Fruit fly (Drosophila melanogaster): ENCODE results near the gene Hr39.

Gene Hr39

DNA sequence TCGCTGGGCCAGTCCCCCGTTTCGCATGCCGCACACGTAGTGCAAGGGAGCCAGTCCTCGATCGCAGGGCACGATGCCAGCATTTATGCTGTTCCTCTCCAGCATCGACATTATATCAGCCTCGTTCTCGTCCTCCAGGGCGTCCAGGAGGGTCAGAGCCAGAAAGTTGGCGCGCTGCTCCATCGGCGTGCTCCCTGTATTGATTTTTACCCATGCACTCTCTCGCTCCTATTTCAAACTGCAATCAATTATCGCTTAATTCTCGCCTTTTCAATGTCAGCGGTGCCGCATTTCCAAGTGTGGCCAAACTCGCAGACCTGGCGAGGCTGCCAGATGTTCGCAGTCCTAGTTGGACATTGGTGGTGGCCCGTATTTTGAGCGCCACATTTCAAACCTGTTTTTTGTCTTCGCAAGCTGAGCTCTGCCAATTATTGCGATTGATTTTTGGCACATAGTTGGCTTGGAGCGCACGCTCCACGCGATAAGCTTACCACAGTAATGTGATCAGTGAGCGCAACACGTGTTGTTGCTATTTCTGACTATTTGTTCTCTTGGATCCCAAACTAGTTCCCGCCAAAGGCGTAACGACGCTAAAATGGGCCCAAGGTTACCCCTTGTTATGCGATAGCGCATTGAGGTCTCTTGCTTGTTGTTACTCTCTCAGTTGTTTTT, 18.7 kb upstream of the Hr39 start, which contains the start of gene CG8679 (continued):
- TF ChIP-seq lbe (GFP tag; optimal IDR thresholded peaks at IDR 0.05) (no peak), Stat92E (GFP tag; optimal IDR thresholded peaks at IDR 0.05) (peak in 1 of 3 experiments; percentile 38), CG16813 (GFP tag; IDR thresholded peaks at IDR 0.05; ENCODE audit: partially characterized antibody) (peak; percentile 34; the same call in 1 of the 3 replicates), MESR4 (GFP tag; optimal IDR thresholded peaks at IDR 0.05) (peak; percentile 52), danr (GFP tag; IDR thresholded peaks at IDR 0.05) (no peak), dm (GFP tag; optimal IDR thresholded peaks at IDR 0.05) (peak; percentile 45), CG13287 (GFP tag; IDR thresholded peaks at IDR 0.05; ENCODE audit: partially characterized antibody) (peak; percentile 69), Adf1 (GFP tag; IDR thresholded peaks at IDR 0.05) (no peak), zen (tag; optimal IDR thresholded peaks at IDR 0.05) (peak; percentile 10), tin (GFP tag; optimal IDR thresholded peaks at IDR 0.05) (no peak), sens (GFP tag) (peak; percentile 78), CG8924 (tag; optimal IDR thresholded peaks at IDR 0.05) (peak; percentile 16), CG1832 (GFP tag; optimal IDR thresholded peaks at IDR 0.05) (no peak), eyg (GFP tag; optimal IDR thresholded peaks at IDR 0.05) (no peak), gcm (GFP tag; optimal IDR thresholded peaks at IDR 0.05) (no peak), CG6689 (GFP tag; IDR thresholded peaks at IDR 0.05) (no peak), CG13894 (tag; optimal IDR thresholded peaks at IDR 0.05) (peak; percentile 26), HLH54F (GFP tag; optimal IDR thresholded peaks at IDR 0.05) (no peak), CG32532 (GFP tag; IDR thresholded peaks at IDR 0.05) (no peak), Sin3A (optimal IDR thresholded peaks at IDR 0.05) (peak; percentile 79), pum (GFP tag; optimal IDR thresholded peaks at IDR 0.05) (no peak), CG12155 (GFP tag; optimal IDR thresholded peaks at IDR 0.05) (peak; percentile 4), CG13123 (GFP tag; optimal IDR thresholded peaks at IDR 0.05) (no peak), slou (GFP tag; optimal IDR thresholded peaks at IDR 0.05) (no peak), CG18011 (GFP tag; optimal IDR thresholded peaks at IDR 0.05) (no peak), CG5180 (GFP tag; optimal IDR thresholded peaks at IDR 0.05) (no peak), p53 (GFP tag; optimal IDR thresholded peaks at IDR 0.05) (no peak), CG11398 (GFP tag; optimal IDR thresholded peaks at IDR 0.05) (peak; percentile 31), Xrp1 (GFP tag; IDR thresholded peaks at IDR 0.05) (no peak), NC2β (GFP tag; optimal IDR thresholded peaks at IDR 0.05) (no peak), CG2712 (tag; optimal IDR thresholded peaks at IDR 0.05) (peak; percentile 16), CG7271 (tag; optimal IDR thresholded peaks at IDR 0.05) (no peak), Dll (GFP tag; IDR thresholded peaks at IDR 0.05; ENCODE audit: partially characterized antibody) (peak; percentile 48; the same call in 1 of the 4 replicates), CG34422 (GFP tag; IDR thresholded peaks at IDR 0.05) (no peak), CG4360 (GFP tag; IDR thresholded peaks at IDR 0.05) (0 out of 2 replicates have a peak, but pooled peaks have one; percentile 26), Nf-YC (tag; optimal IDR thresholded peaks at IDR 0.05) (peak; percentile 34), B-H2 (GFP tag; optimal IDR thresholded peaks at IDR 0.05) (peak; percentile 31), bowl (GFP tag; IDR thresholded peaks at IDR 0.05) (no peak), org-1 (GFP tag; optimal IDR thresholded peaks at IDR 0.05) (peak; percentile 40), CG10565 (GFP tag; optimal IDR thresholded peaks at IDR 0.05) (no peak), bbx (GFP tag; IDR thresholded peaks at IDR 0.05; ENCODE audit: partially characterized antibody) (peak; percentile 29; the same call in 1 of the 2 replicates), CG3847 (GFP tag; IDR thresholded peaks at IDR 0.05) (peak; percentile 56), Antp (GFP tag; optimal IDR thresholded peaks at IDR 0.05) (no peak), hth (optimal IDR thresholded peaks at IDR 0.05) (no peak), gce (GFP tag; IDR thresholded peaks at IDR 0.05) (no peak), sc (optimal IDR thresholded peaks at IDR 0.05) (no peak), sc (GFP tag; optimal IDR thresholded peaks at IDR 0.05) (no peak), kni (GFP tag; optimal IDR thresholded peaks at IDR 0.05) (no peak), insv (GFP tag; optimal IDR thresholded peaks at IDR 0.05) (peak in 1 of 2 experiments; percentile 70), Atf6 (GFP tag; IDR thresholded peaks at IDR 0.05) (peak; percentile 10; the same call in 1 of the 2 replicates), exex (tag; optimal IDR thresholded peaks at IDR 0.05) (no peak)
